Worm (Caenorhabditis elegans) whole organism, L3 larva: ENCODE data around the gene ugt-21.
A peak's percentile ranks its signal among the peaks of the same experiment; 100 is the strongest.

Source experiments
- ama-1 ChIP-seq: fragments of 150-350 bp; optimal IDR thresholded peaks from 2 replicates; lab custom pipeline; 2018
- ceh-16 ChIP-seq: sonication (generic microtip); optimal IDR thresholded peaks from 2 replicates; lab custom pipeline; 2017; ENCODE audit warnings: missing biosample characterization, missing genetic modification characterization
- ceh-28 ChIP-seq: fragments of 150-350 bp; optimal IDR thresholded peaks from 2 replicates; lab custom pipeline; 2014; ENCODE audit warnings: missing biosample characterization, missing genetic modification reagents, missing genetic modification characterization
- ceh-82 ChIP-seq: fragments of 150-350 bp; optimal IDR thresholded peaks from 2 replicates; lab custom pipeline; 2014; ENCODE audit warnings: missing biosample characterization, missing genetic modification characterization
- ceh-9 ChIP-seq: sonication (generic microtip); optimal IDR thresholded peaks from 2 replicates; lab custom pipeline; 2018; ENCODE audit warnings: missing biosample characterization, missing genetic modification characterization
- egl-27 ChIP-seq: sonication (generic microtip); optimal IDR thresholded peaks from 4 replicates; lab custom pipeline; 2017; ENCODE audit warnings: missing biosample characterization, missing genetic modification reagents, missing genetic modification characterization
- egl-5 ChIP-seq: fragments of 150-350 bp; optimal IDR thresholded peaks from 2 replicates; lab custom pipeline; 2017; ENCODE audit warnings: missing biosample characterization, missing genetic modification reagents, missing genetic modification characterization, inconsistent platforms
- elt-1 ChIP-seq: fragments of 150-350 bp; optimal IDR thresholded peaks from 2 replicates; lab custom pipeline; 2014; ENCODE audit warnings: missing biosample characterization, missing genetic modification characterization
- elt-2 ChIP-seq: sonication (generic microtip); optimal IDR thresholded peaks from 2 replicates; lab custom pipeline; 2016; ENCODE audit warnings: missing genetic modification reagents, mild to moderate bottlenecking, missing genetic modification characterization, missing compliant biosample characterization
- elt-3 ChIP-seq, 3 experiments: fragments of 150-350 bp in 1 of 3; sonication (generic microtip) in 2 of 3; optimal IDR thresholded peaks; 2 replicates in 2 of 3; 4 replicates in 1 of 3; lab custom pipeline; 2014 to 2017; ENCODE audit warnings: missing biosample characterization in 3 of 3, missing genetic modification characterization in 3 of 3
- eor-1 ChIP-seq, 2 experiments: fragments of 150-350 bp; optimal IDR thresholded peaks; 2 replicates each; lab custom pipeline; 2014 to 2018; ENCODE audit warnings: missing biosample characterization in 2 of 2, missing genetic modification characterization in 2 of 2
- fkh-2 ChIP-seq: fragments of 150-350 bp; optimal IDR thresholded peaks from 2 replicates; lab custom pipeline; 2014; ENCODE audit warnings: missing biosample characterization, missing genetic modification reagents, missing genetic modification characterization
- fos-1 ChIP-seq: fragments of 150-350 bp; optimal IDR thresholded peaks from 2 replicates; lab custom pipeline; 2014; ENCODE audit warnings: missing biosample characterization, missing genetic modification characterization
- jun-1 ChIP-seq: fragments of 150-350 bp; optimal IDR thresholded peaks from 2 replicates; lab custom pipeline; 2014; ENCODE audit warnings: missing biosample characterization, missing genetic modification reagents, missing genetic modification characterization
- lin-15B ChIP-seq: fragments of 150-350 bp; optimal IDR thresholded peaks from 2 replicates; lab custom pipeline; 2014; ENCODE audit warnings: missing biosample characterization, missing genetic modification characterization
- lin-39 ChIP-seq: fragments of 150-350 bp; optimal IDR thresholded peaks from 2 replicates; lab custom pipeline; 2018; ENCODE audit warnings: missing biosample characterization, missing genetic modification reagents, missing genetic modification characterization
- mdl-1 ChIP-seq: fragments of 150-350 bp; optimal IDR thresholded peaks from 2 replicates; lab custom pipeline; 2014; ENCODE audit warnings: missing biosample characterization, missing genetic modification characterization
- mml-1 ChIP-seq: fragments of 150-350 bp; sonication (generic microtip); optimal IDR thresholded peaks from 3 replicates; lab custom pipeline; 2014; ENCODE audit warnings: missing biosample characterization, missing genetic modification characterization
- nhr-11 ChIP-seq: fragments of 150-350 bp; optimal IDR thresholded peaks from 2 replicates; lab custom pipeline; 2014; ENCODE audit warnings: missing biosample characterization, missing genetic modification characterization
- nhr-12 ChIP-seq: fragments of 150-350 bp; optimal IDR thresholded peaks from 2 replicates; lab custom pipeline; 2014; ENCODE audit warnings: missing biosample characterization, missing genetic modification characterization
- nhr-23 ChIP-seq: fragments of 150-350 bp; optimal IDR thresholded peaks from 2 replicates; lab custom pipeline; 2014; ENCODE audit warnings: missing biosample characterization, missing genetic modification reagents, missing genetic modification characterization
- nhr-237 ChIP-seq: fragments of 150-350 bp; optimal IDR thresholded peaks from 2 replicates; lab custom pipeline; 2014; ENCODE audit warnings: missing biosample characterization, missing genetic modification characterization
- nhr-25 ChIP-seq: sonication (generic microtip); optimal IDR thresholded peaks from 2 replicates; lab custom pipeline; 2017; ENCODE audit warnings: missing biosample characterization, missing genetic modification characterization
- nhr-43 ChIP-seq: sonication (generic microtip); optimal IDR thresholded peaks from 2 replicates; lab custom pipeline; 2016; ENCODE audit warnings: mild to moderate bottlenecking, missing genetic modification characterization, missing compliant biosample characterization; ENCODE audit not compliant: poor library complexity, severe bottlenecking
- nhr-77 ChIP-seq: fragments of 150-350 bp; optimal IDR thresholded peaks from 2 replicates; lab custom pipeline; 2014; ENCODE audit warnings: missing biosample characterization, missing genetic modification characterization
- pha-4 ChIP-seq: fragments of 150-350 bp; optimal IDR thresholded peaks from 2 replicates; lab custom pipeline; 2014; ENCODE audit warnings: missing biosample characterization, missing genetic modification reagents, missing genetic modification characterization
- pqm-1 ChIP-seq: fragments of 150-350 bp; optimal IDR thresholded peaks from 2 replicates; lab custom pipeline; 2017; ENCODE audit warnings: missing biosample characterization, missing genetic modification characterization, inconsistent platforms
- sea-2 ChIP-seq: fragments of 150-350 bp; sonication (generic microtip); optimal IDR thresholded peaks from 4 replicates; lab custom pipeline; 2014; ENCODE audit warnings: missing biosample characterization, missing genetic modification reagents, missing genetic modification characterization
- snpc-4 ChIP-seq: fragments of 150-350 bp; optimal IDR thresholded peaks from 2 replicates; lab custom pipeline; 2014; ENCODE audit warnings: missing biosample characterization, missing genetic modification characterization
- tbx-2 ChIP-seq: sonication (generic microtip); optimal IDR thresholded peaks from 2 replicates; lab custom pipeline; 2016; ENCODE audit warnings: mild to moderate bottlenecking, missing genetic modification characterization, missing compliant biosample characterization
- unc-39 ChIP-seq: sonication (generic microtip); optimal IDR thresholded peaks from 4 replicates; lab custom pipeline; 2017; ENCODE audit warnings: missing biosample characterization, missing genetic modification characterization
- unc-62 ChIP-seq: fragments of 150-350 bp; sonication (generic microtip); optimal IDR thresholded peaks from 4 replicates; lab custom pipeline; 2014; ENCODE audit warnings: missing biosample characterization, missing genetic modification reagents, missing genetic modification characterization
- ztf-11 ChIP-seq: fragments of 150-350 bp; optimal IDR thresholded peaks from 2 replicates; lab custom pipeline; 2014; ENCODE audit warnings: missing biosample characterization, missing genetic modification characterization

Gene ugt-21

DNA sequence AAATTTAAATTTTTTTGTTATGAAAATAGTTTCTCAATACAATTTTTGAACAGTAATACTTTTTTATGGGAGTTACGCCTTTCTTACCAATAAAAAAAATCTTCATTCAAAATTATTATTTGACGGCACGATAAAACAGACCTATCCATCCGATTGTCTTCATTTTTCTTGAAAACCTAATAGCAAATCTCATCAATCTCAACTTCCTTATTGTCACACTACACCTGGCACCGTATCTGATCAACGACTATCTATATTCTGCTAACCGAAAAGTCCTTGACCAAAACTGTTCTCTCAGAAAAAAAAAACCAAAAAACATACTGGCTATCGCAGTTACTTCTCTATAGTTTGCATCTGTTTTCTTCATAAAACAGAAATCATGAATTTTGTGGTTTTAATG, 36.0 kb downstream of the ugt-21 start:
- TF ChIP-seq pha-4 (no peak), nhr-43 (peak; percentile 20), nhr-23 (tag; lab: Kevin White, UChicago) (peak; percentile 56), elt-1 (tag; lab: Kevin White, UChicago) (peak; percentile 44)

DNA sequence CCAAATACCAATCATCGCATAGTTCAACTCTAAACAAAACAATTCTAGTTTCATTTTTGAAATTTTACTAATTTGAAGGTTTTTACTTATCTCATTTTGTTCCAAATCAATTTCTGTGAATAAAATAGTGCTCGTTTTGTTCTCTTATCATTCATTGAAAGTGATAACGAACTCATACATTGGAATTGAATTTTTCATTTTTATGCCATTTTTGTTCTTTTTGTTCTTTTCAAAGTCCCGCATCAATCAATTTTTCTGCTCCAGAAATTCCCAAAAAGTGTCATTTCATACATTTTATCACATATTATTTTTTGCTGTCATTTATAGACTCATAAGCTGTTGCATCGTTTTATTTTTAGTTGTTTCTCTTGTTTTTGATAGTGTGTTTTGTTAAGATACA, 37.4 kb downstream of the ugt-21 start:
- TF ChIP-seq elt-1 (tag; lab: Kevin White, UChicago) (no peak), mdl-1 (no peak), egl-5 (tag; lab: Kevin White, UChicago) (no peak), lin-39 (tag; lab: Kevin White, UChicago) (no peak), fos-1 (no peak), ceh-82 (tag; lab: Kevin White, UChicago) (no peak), elt-2 (tag; lab: Kevin White, UChicago) (peak; percentile 79), jun-1 (no peak), snpc-4 (no peak), pqm-1 (tag; lab: Kevin White, UChicago) (peak; percentile 15)

DNA sequence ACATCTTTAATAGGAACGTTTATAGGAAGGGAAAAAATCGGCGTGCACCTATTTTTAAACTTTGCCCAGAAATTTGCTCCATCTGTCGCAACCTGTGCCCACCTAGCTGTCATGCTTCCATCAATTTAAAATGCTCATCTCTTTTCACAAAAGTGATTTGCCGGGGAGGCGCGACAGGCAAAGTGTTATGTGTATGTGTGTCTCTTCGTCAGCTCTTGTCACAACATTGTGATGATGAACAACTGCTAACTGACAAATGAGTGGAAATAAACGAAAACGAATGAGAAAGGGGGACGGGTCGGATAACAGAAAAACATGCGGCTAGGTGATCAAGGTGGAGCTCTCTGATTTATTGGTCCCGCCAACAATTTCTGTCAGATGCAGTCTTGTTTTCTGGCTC, 38.1 kb downstream of the ugt-21 start:
- TF ChIP-seq nhr-25 (no peak), lin-39 (tag; lab: Kevin White, UChicago) (peak; percentile 44), egl-5 (tag; lab: Kevin White, UChicago) (peak; percentile 69), lin-15B (tag; lab: Kevin White, UChicago) (no peak), unc-39 (no peak), nhr-12 (tag; lab: Kevin White, UChicago) (no peak), fkh-2 (tag; lab: Kevin White, UChicago) (peak; percentile 87), nhr-11 (no peak), elt-1 (tag; lab: Kevin White, UChicago) (no peak), ceh-28 (tag; lab: Kevin White, UChicago) (no peak), nhr-77 (tag; lab: Kevin White, UChicago) (no peak), ceh-9 (tag; lab: Kevin White, UChicago) (no peak), nhr-43 (no peak), ceh-16 (tag; lab: Kevin White, UChicago) (no peak), unc-62 (GFP tag; lab: Kevin White, UChicago) (peak; percentile 47)

DNA sequence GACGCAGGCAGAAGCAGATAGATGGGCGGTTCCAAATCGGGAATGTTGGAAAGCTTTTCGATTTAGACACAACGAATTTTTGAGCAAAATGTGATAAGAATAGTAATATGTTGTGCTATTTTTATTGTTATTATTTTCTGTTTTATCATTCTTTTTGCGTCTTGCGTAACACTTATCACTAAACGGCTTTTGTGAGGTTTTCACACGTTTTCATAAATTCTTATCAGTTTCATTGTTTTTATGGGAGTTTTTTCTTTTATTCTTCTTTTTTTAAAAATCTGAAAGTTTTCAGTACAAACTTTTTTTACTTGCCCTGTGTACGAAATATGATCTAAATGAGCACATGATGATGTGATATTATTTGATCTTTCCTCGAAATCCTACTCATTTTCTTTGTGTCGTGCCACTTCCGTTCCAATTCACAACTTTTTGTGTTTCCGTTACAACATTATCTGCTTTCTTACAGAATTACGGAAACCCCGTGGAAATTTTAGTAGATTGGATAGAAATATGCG, 40.3 kb downstream of the ugt-21 start, which contains the start of gene fbl-1:
TSS of gene fbl-1 (plus strand) at position 465 of the 515 bp plus-strand sequence.
- TF ChIP-seq ama-1 (lab: Kevin White, UChicago) = no peak
- peak; percentile 90 for TF ChIP-seq elt-2 (tag; lab: Kevin White, UChicago)
- TF ChIP-seq pqm-1 (tag; lab: Kevin White, UChicago) = peak; percentile 84
- no peak for TF ChIP-seq nhr-237 (tag; lab: Kevin White, UChicago)
- no peak for TF ChIP-seq fkh-2 (tag; lab: Kevin White, UChicago)

DNA sequence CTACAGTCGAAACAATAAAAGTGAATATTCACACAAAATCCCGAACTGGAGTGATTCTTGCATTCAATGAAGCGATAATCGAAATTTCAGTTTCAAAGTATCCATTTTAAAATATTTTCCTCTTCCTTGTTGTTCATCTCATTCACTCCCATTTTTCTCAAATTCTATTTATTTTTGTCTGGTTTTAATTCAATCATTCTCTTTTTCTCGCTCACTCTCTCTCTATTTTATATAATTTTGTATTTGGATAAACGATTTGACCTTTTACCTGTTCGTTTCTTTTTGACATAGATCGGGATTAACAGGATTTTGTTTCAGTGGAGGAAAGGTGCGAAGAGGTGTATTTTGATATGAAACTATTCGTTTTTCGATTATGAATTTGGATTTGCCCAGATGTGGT, 45.9 kb downstream of the ugt-21 start, which contains the start of gene T05A1.5:
TSS of gene T05A1.5 (plus strand) at position 301 of the 400 bp plus-strand sequence.
- no peak for TF ChIP-seq eor-1 (tag; optimal IDR thresholded peaks at IDR 0.05; lab: Kevin White, UChicago)
- no peak for TF ChIP-seq unc-62 (GFP tag; lab: Kevin White, UChicago)
- no peak for TF ChIP-seq elt-3 (tag; optimal IDR thresholded peaks at IDR 0.05; lab: Kevin White, UChicago)
- TF ChIP-seq mml-1 (tag; lab: Kevin White, UChicago) = no peak
- TF ChIP-seq ceh-82 (tag; lab: Kevin White, UChicago) = no peak
- no peak for TF ChIP-seq ceh-9 (tag; lab: Kevin White, UChicago)
- TF ChIP-seq fkh-2 (tag; lab: Kevin White, UChicago) = no peak
- no peak for TF ChIP-seq egl-27 (tag; lab: Kevin White, UChicago)
- TF ChIP-seq snpc-4 = no peak
- no peak for TF ChIP-seq lin-15B (tag; lab: Kevin White, UChicago)
- no peak for TF ChIP-seq sea-2 (GFP tag; lab: Kevin White, UChicago)
- TF ChIP-seq lin-39 (tag; lab: Kevin White, UChicago) = no peak
- no peak for TF ChIP-seq tbx-2
- TF ChIP-seq ztf-11 (tag; lab: Kevin White, UChicago) = no peak
- TF ChIP-seq, all 47 proteins: peak for 0
